Worm (Caenorhabditis elegans): ENCODE data around the gene tbx-36.

Gene tbx-36

DNA sequence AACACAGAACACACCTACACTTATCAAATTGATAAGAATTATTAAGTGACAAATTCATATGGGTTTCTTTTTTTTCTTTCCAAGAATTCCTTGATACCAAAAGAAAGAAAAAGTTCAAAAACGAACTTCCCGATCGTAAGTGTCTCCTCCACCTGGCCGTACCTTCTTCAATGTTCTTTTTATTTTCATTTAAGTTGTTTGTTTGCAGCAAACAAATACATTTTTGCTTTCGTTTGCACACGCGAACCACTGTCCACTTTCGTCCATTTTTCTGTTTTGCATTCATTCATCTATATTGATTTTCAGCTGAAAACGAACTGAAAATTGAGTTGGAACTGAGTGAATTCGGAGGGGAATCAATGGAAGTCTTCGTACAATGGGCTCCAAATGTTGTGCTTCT lies 38.6 kb upstream of the tbx-36 start, which contains the start of gene VZK822L.2:
Gene VZK822L.2 (plus strand): TSS at position 301 of the 400 bp plus-strand sequence.
- TF ChIP-seq ceh-100 (GFP tag; IDR thresholded peaks at IDR 0.05) (no peak), fkh-3 (tag; optimal IDR thresholded peaks at IDR 0.05) (no peak), ztf-28 (GFP tag; IDR thresholded peaks at IDR 0.05) (no peak), lin-54 (GFP tag; optimal IDR thresholded peaks at IDR 0.05) (no peak), ztf-22 (GFP tag; optimal IDR thresholded peaks at IDR 0.05) (no peak), nhr-80 (tag; optimal IDR thresholded peaks at IDR 0.05) (peak; percentile 28), egl-44 (GFP tag; IDR thresholded peaks at IDR 0.05) (no peak)

DNA sequence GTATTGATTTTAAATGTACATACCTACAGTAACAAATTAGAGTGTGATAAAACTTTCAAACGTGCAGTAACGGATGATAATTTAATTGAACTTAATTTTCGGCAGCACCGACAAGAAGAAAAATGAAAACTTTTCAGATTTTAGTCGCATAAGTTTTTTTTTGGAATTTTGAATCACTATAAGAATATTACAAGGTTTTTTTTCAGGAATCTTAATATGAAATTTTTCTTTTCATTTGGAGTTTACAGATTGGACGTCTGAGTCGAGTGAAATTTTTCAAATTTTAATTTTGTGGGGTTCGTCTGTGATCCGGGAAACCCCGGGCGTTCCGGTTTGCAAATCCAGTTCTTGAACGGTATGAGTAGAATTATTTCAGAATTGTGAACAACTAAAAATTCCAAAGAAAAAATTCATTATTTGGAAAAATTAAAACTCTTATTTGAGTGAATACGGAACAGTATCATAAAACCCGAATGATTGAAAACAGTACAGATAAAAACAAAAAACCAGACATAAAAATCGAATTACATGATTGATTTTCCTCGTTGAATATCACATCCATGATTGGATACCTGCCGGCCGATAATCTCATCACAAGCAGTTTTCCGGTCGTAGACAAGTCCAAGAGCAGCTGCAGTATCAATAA lies 37.0 kb upstream of the tbx-36 start:
- no peak for TF ChIP-seq sea-2 (GFP tag; IDR thresholded peaks at IDR 0.05)
- TF ChIP-seq akir-1 (GFP tag; optimal IDR thresholded peaks at IDR 0.05) = no peak
- TF ChIP-seq madf-8 (GFP tag; conservative IDR thresholded peaks at IDR 0.05) = no peak
- no peak for TF ChIP-seq chd-7 (tag; optimal IDR thresholded peaks at IDR 0.05)
- no peak for TF ChIP-seq B0035.1 (tag; optimal IDR thresholded peaks at IDR 0.05)
- no peak for TF ChIP-seq snpc-3.4 (tag; optimal IDR thresholded peaks at IDR 0.05)
- TF ChIP-seq hlh-12 (tag; optimal IDR thresholded peaks at IDR 0.05) = no peak
- TF ChIP-seq F23B12.7 (tag; optimal IDR thresholded peaks at IDR 0.05; ENCODE audit: insufficient read depth) = no peak
- no peak for TF ChIP-seq B0019.2 (GFP tag; conservative IDR thresholded peaks at IDR 0.05)
- no peak for TF ChIP-seq rcor-1 (GFP tag; IDR thresholded peaks at IDR 0.05)
- peak; percentile 56; the same call in 1 of the 2 replicates for TF ChIP-seq F39B2.1 (GFP tag; IDR thresholded peaks at IDR 0.05)
- peak; percentile 34 for TF ChIP-seq ztf-26 (tag; optimal IDR thresholded peaks at IDR 0.05)
- TF ChIP-seq tbx-9 (tag; optimal IDR thresholded peaks at IDR 0.05; ENCODE audit: borderline replicate concordance) = no peak
- no peak for TF ChIP-seq F52B5.7 (tag; optimal IDR thresholded peaks at IDR 0.05)
- no peak for TF ChIP-seq Y67H2A.10 (GFP tag; conservative IDR thresholded peaks at IDR 0.05)
- TF ChIP-seq F57C9.4 (tag; optimal IDR thresholded peaks at IDR 0.05) = no peak
- TF ChIP-seq pbrm-1 (GFP tag; IDR thresholded peaks at IDR 0.05) = peak; percentile 37; the same call in 1 of the 2 replicates
- TF ChIP-seq lin-54 (GFP tag; optimal IDR thresholded peaks at IDR 0.05) = peak; percentile 35
- no peak for TF ChIP-seq lin-35 (GFP tag; optimal IDR thresholded peaks at IDR 0.05)
- TF ChIP-seq ZK185.1 (tag; optimal IDR thresholded peaks at IDR 0.05; ENCODE audit: poor library complexity, severe bottlenecking) = no peak
- peak; percentile 38 for TF ChIP-seq tlf-1 (GFP tag; optimal IDR thresholded peaks at IDR 0.05)
- no peak for TF ChIP-seq F10E7.11 (tag; optimal IDR thresholded peaks at IDR 0.05)
- TF ChIP-seq B0336.3 (GFP tag; IDR thresholded peaks at IDR 0.05) = peak; percentile 87
- TF ChIP-seq repo-1 (tag; optimal IDR thresholded peaks at IDR 0.05) = peak; percentile 68
- no peak for TF ChIP-seq mel-28 (tag; optimal IDR thresholded peaks at IDR 0.05; ENCODE audit: borderline replicate concordance)
- no peak for TF ChIP-seq mxl-1 (tag; optimal IDR thresholded peaks at IDR 0.05)
- no peak for TF ChIP-seq ets-4 (GFP tag; optimal IDR thresholded peaks at IDR 0.05)
- no peak for TF ChIP-seq egrh-3 (GFP tag; IDR thresholded peaks at IDR 0.05)
- no peak for TF ChIP-seq lsl-1 (GFP tag; optimal IDR thresholded peaks at IDR 0.05)
- no peak for TF ChIP-seq F49E8.2 (tag; optimal IDR thresholded peaks at IDR 0.05; ENCODE audit: insufficient read depth)
- TF ChIP-seq hsf-1 (GFP tag; IDR thresholded peaks at IDR 0.05) = peak; percentile 12; the same call in 1 of the 2 replicates
- no peak for TF ChIP-seq T26A5.8 (tag; optimal IDR thresholded peaks at IDR 0.05)
- no peak for TF ChIP-seq F33H1.4 (GFP tag; IDR thresholded peaks at IDR 0.05)
- no peak for TF ChIP-seq lin-26 (GFP tag; IDR thresholded peaks at IDR 0.05)
- TF ChIP-seq him-1 (tag; optimal IDR thresholded peaks at IDR 0.05) = no peak
- no peak; the same call in 1 of the 2 replicates for TF ChIP-seq mcd-1 (GFP tag; IDR thresholded peaks at IDR 0.05)
- no peak for TF ChIP-seq Y79H2A.3 (GFP tag; conservative IDR thresholded peaks at IDR 0.05)
- TF ChIP-seq zfh-2 (GFP tag; conservative IDR thresholded peaks at IDR 0.05) = no peak
- no peak for TF ChIP-seq ama-1 (optimal IDR thresholded peaks at IDR 0.05)
- TF ChIP-seq ama-1 (GFP tag; optimal IDR thresholded peaks at IDR 0.05) = no peak
- no peak for TF ChIP-seq ztf-6 (GFP tag; IDR thresholded peaks at IDR 0.05)
- no peak for TF ChIP-seq ztf-22 (GFP tag; optimal IDR thresholded peaks at IDR 0.05)

Measured in whole organism, young adult.